Worm (Caenorhabditis elegans): Measurements from ENCODE around the gene F35E8.2.

DNA sequence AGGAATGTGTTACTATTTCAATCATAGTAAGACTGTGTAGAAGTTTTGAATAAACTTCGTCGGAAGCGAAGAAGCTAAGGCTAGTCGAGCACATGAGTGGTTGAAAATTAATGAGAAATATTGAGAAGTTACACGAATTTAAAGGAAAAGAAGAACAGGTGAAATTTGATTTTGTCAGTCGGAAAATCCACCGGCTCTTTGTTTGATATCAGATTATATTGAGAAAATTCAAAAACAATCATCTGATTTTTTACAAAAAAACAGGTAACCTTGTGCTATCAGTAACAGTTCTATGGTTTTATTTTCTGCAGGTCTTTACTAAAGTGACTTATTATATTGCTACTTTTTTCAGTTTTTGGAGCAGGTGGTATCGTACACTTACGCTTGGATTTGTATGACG, 47.2 kb upstream of the F35E8.2 start, which contains the start of gene srh-148:
- TF ChIP-seq unc-39 (tag; optimal IDR thresholded peaks at IDR 0.05) (no peak), nhr-76 (tag; optimal IDR thresholded peaks at IDR 0.05) (no peak), nhr-28 (tag; optimal IDR thresholded peaks at IDR 0.05) (no peak), nhr-12 (tag; optimal IDR thresholded peaks at IDR 0.05) (no peak), pha-4 (tag; optimal IDR thresholded peaks at IDR 0.05) (no peak), nhr-237 (tag; optimal IDR thresholded peaks at IDR 0.05) (no peak), elt-1 (tag; optimal IDR thresholded peaks at IDR 0.05; ENCODE audit: borderline replicate concordance, insufficient read depth) (no peak), mab-5 (tag; optimal IDR thresholded peaks at IDR 0.05) (no peak), snpc-4 (tag; optimal IDR thresholded peaks at IDR 0.05) (no peak), unc-62 (GFP tag; optimal IDR thresholded peaks at IDR 0.05) (no peak)
